Worm (Caenorhabditis elegans) whole organism, young adult: ENCODE data around the gene wrt-3.

Source experiments
- B0336.3 ChIP-seq: fragments of 200-800 bp; sonication (Bioruptor generic); IDR thresholded peaks from 2 replicates; pipeline ENCODE4 v1.3.6; 2022; ENCODE audit warnings: missing genetic modification characterization, missing compliant biosample characterization
- F37B4.10 ChIP-seq: fragments of 200-800 bp; sonication (Bioruptor generic); IDR thresholded peaks from 2 replicates; pipeline ENCODE4 v1.3.6; 2022; ENCODE audit warnings: missing genetic modification characterization, missing compliant biosample characterization
- F49E8.2 ChIP-seq: sonication (generic microtip); optimal IDR thresholded peaks from 3 replicates; lab custom pipeline; 2017; ENCODE audit warnings: missing genetic modification characterization, mild to moderate bottlenecking, missing compliant biosample characterization, antibody characterized with exemption, moderate library complexity; ENCODE audit not compliant: insufficient read depth
- F52B5.7 ChIP-seq: sonication (generic microtip); optimal IDR thresholded peaks from 2 replicates; lab custom pipeline; 2016; ENCODE audit warnings: mild to moderate bottlenecking, missing genetic modification characterization, missing compliant biosample characterization
- F57A8.1 ChIP-seq: fragments of 200-800 bp; sonication (Bioruptor generic); optimal IDR thresholded peaks from 2 replicates; lab custom pipeline; 2018; ENCODE audit warnings: mild to moderate bottlenecking, missing genetic modification characterization, moderate library complexity, missing compliant biosample characterization
- F57C9.4 ChIP-seq: sonication (generic microtip); optimal IDR thresholded peaks from 2 replicates; lab custom pipeline; 2017; ENCODE audit warnings: mild to moderate bottlenecking, missing genetic modification characterization, missing compliant biosample characterization
- K12H6.12 ChIP-seq: fragments of 200-800 bp; sonication (Bioruptor generic); optimal IDR thresholded peaks from 2 replicates; lab custom pipeline; 2018; ENCODE audit warnings: mild to moderate bottlenecking, missing genetic modification characterization, missing compliant biosample characterization
- Y53G8AR.9 ChIP-seq: fragments of 200-800 bp; sonication (Bioruptor generic); conservative IDR thresholded peaks from 2 replicates; pipeline ENCODE4 v1.3.6; 2022; ENCODE audit warnings: missing genetic modification reagents, missing genetic modification characterization, missing compliant biosample characterization
- Y56A3A.18 ChIP-seq: fragments of 200-800 bp; sonication (Bioruptor generic); IDR thresholded peaks from 2 replicates; pipeline ENCODE4 v1.3.6; 2022; ENCODE audit warnings: missing genetic modification reagents, missing genetic modification characterization, missing compliant biosample characterization
- Y79H2A.3 ChIP-seq: fragments of 200-800 bp; sonication (Bioruptor generic); conservative IDR thresholded peaks from 2 replicates; pipeline ENCODE4 v1.3.6; 2022; ENCODE audit warnings: missing genetic modification reagents, missing genetic modification characterization, missing compliant biosample characterization
- Y95B8A.8 ChIP-seq: fragments of 200-800 bp; sonication (Bioruptor generic); IDR thresholded peaks from 2 replicates; pipeline ENCODE4 v1.3.6; 2022; ENCODE audit warnings: missing genetic modification reagents, missing genetic modification characterization, missing compliant biosample characterization
- ZK185.1 ChIP-seq: sonication (generic microtip); optimal IDR thresholded peaks from 2 replicates; lab custom pipeline; 2016; ENCODE audit warnings: mild to moderate bottlenecking, missing genetic modification characterization, missing compliant biosample characterization; ENCODE audit not compliant: poor library complexity, severe bottlenecking
- ama-1 ChIP-seq, 3 experiments: fragments of 150-350 bp in 1 of 3; sonication (generic microtip) in 2 of 3; optimal IDR thresholded peaks; 2 replicates each; lab custom pipeline; 2014 to 2018; ENCODE audit warnings: missing biosample characterization in 2 of 3, missing genetic modification characterization in 2 of 3, missing genetic modification reagents in 2 of 3
- aptf-2 ChIP-seq: fragments of 200-800 bp; sonication (Bioruptor generic); conservative IDR thresholded peaks from 2 replicates; pipeline ENCODE4 v1.3.6; 2022; ENCODE audit warnings: missing genetic modification reagents, missing genetic modification characterization, missing compliant biosample characterization
- atf-7 ChIP-seq: sonication (generic microtip); optimal IDR thresholded peaks from 2 replicates; lab custom pipeline; 2017; ENCODE audit warnings: mild to moderate bottlenecking, missing genetic modification characterization, missing compliant biosample characterization
- athp-1 ChIP-seq: sonication (generic microtip); optimal IDR thresholded peaks from 2 replicates; lab custom pipeline; 2017; ENCODE audit warnings: mild to moderate bottlenecking, missing genetic modification characterization, missing compliant biosample characterization
- attf-6 ChIP-seq: fragments of 200-800 bp; sonication (Bioruptor generic); IDR thresholded peaks from 2 replicates; pipeline ENCODE4 v1.3.6; 2022; ENCODE audit warnings: missing genetic modification reagents, missing genetic modification characterization, missing compliant biosample characterization
- bed-1 ChIP-seq: fragments of 200-800 bp; sonication (Bioruptor generic); IDR thresholded peaks from 2 replicates; pipeline ENCODE4 v1.3.6; 2022; ENCODE audit warnings: missing genetic modification reagents, missing genetic modification characterization, missing compliant biosample characterization
- ceh-100 ChIP-seq: fragments of 200-800 bp; sonication (Bioruptor generic); IDR thresholded peaks from 2 replicates; pipeline ENCODE4 v1.3.6; 2022; ENCODE audit warnings: missing genetic modification reagents, missing genetic modification characterization, missing compliant biosample characterization
- chd-7 ChIP-seq: sonication (generic microtip); optimal IDR thresholded peaks from 2 replicates; lab custom pipeline; 2016; ENCODE audit warnings: mild to moderate bottlenecking, missing genetic modification characterization, moderate library complexity, missing compliant biosample characterization
- die-1 ChIP-seq: sonication (generic microtip); optimal IDR thresholded peaks from 2 replicates; lab custom pipeline; 2016; ENCODE audit warnings: missing genotype, mild to moderate bottlenecking, missing genetic modification characterization, missing compliant biosample characterization
- dpff-1 ChIP-seq: sonication (generic microtip); optimal IDR thresholded peaks from 2 replicates; lab custom pipeline; 2017; ENCODE audit warnings: mild to moderate bottlenecking, missing genetic modification characterization, missing compliant biosample characterization
- dpl-1 ChIP-seq: fragments of 150-350 bp; optimal IDR thresholded peaks from 2 replicates; lab custom pipeline; 2014; ENCODE audit warnings: missing biosample characterization, missing genetic modification reagents, missing genetic modification characterization
- efl-1 ChIP-seq: fragments of 150-350 bp; optimal IDR thresholded peaks from 2 replicates; lab custom pipeline; 2014; ENCODE audit warnings: missing biosample characterization, missing genetic modification reagents, missing genetic modification characterization
- ekl-4 ChIP-seq: fragments of 200-800 bp; sonication (Bioruptor generic); IDR thresholded peaks from 2 replicates; pipeline ENCODE4 v1.3.6; 2022; ENCODE audit warnings: missing genetic modification reagents, missing genetic modification characterization, missing compliant biosample characterization
- fkh-3 ChIP-seq: sonication (generic microtip); optimal IDR thresholded peaks from 2 replicates; lab custom pipeline; 2016; ENCODE audit warnings: mild to moderate bottlenecking, missing genetic modification characterization, missing compliant biosample characterization
- gei-17 ChIP-seq: fragments of 200-800 bp; sonication (Bioruptor generic); optimal IDR thresholded peaks from 2 replicates; lab custom pipeline; 2018; ENCODE audit warnings: mild to moderate bottlenecking, missing genetic modification characterization, missing compliant biosample characterization
- hlh-12 ChIP-seq: sonication (generic microtip); optimal IDR thresholded peaks from 2 replicates; lab custom pipeline; 2016; ENCODE audit warnings: missing genetic modification characterization, missing compliant biosample characterization
- hmg-20 ChIP-seq: fragments of 200-800 bp; sonication (Bioruptor generic); IDR thresholded peaks from 2 replicates; pipeline ENCODE4 v1.3.6; 2022; ENCODE audit warnings: missing genetic modification reagents, missing genetic modification characterization, missing compliant biosample characterization
- hrde-1 ChIP-seq: sonication (generic microtip); optimal IDR thresholded peaks from 2 replicates; lab custom pipeline; 2016; ENCODE audit warnings: missing genetic modification characterization, mild to moderate bottlenecking, missing compliant biosample characterization, moderate library complexity, missing genotype, missing genetic modification reagents, borderline replicate concordance
- let-526 ChIP-seq: fragments of 200-800 bp; sonication (Bioruptor generic); IDR thresholded peaks from 2 replicates; pipeline ENCODE4 v1.3.6; 2022; ENCODE audit warnings: missing genetic modification reagents, missing genetic modification characterization, missing compliant biosample characterization
- lin-40 ChIP-seq: sonication (generic microtip); optimal IDR thresholded peaks from 2 replicates; lab custom pipeline; 2016; ENCODE audit warnings: missing genetic modification characterization, mild to moderate bottlenecking, missing compliant biosample characterization, missing genotype, missing genetic modification reagents
- lin-54 ChIP-seq: fragments of 200-800 bp; sonication (Bioruptor generic); optimal IDR thresholded peaks from 2 replicates; lab custom pipeline; 2018; ENCODE audit warnings: mild to moderate bottlenecking, missing genetic modification characterization, missing compliant biosample characterization
- lsl-1 ChIP-seq: fragments of 200-800 bp; sonication (Bioruptor generic); optimal IDR thresholded peaks from 2 replicates; lab custom pipeline; 2018; ENCODE audit warnings: mild to moderate bottlenecking, missing genetic modification characterization, moderate library complexity, missing compliant biosample characterization
- madf-8 ChIP-seq: fragments of 200-800 bp; sonication (Bioruptor generic); conservative IDR thresholded peaks from 2 replicates; pipeline ENCODE4 v1.3.6; 2022; ENCODE audit warnings: missing genetic modification reagents, missing genetic modification characterization, missing compliant biosample characterization
- mes-4 ChIP-seq: sonication (generic microtip); optimal IDR thresholded peaks from 2 replicates; lab custom pipeline; 2016; ENCODE audit warnings: missing genotype, missing genetic modification characterization, missing compliant biosample characterization
- mxl-1 ChIP-seq: sonication (generic microtip); optimal IDR thresholded peaks from 2 replicates; lab custom pipeline; 2016; ENCODE audit warnings: missing genetic modification characterization, missing compliant biosample characterization
- nfyb-1 ChIP-seq: fragments of 200-800 bp; sonication (Bioruptor generic); IDR thresholded peaks from 2 replicates; pipeline ENCODE4 v1.3.6; 2022; ENCODE audit warnings: missing genetic modification reagents, missing genetic modification characterization, missing compliant biosample characterization
- nhr-90 ChIP-seq: sonication (generic microtip); optimal IDR thresholded peaks from 2 replicates; lab custom pipeline; 2016; ENCODE audit warnings: missing genotype, mild to moderate bottlenecking, missing genetic modification characterization, missing compliant biosample characterization
- pbrm-1 ChIP-seq: fragments of 200-800 bp; sonication (Bioruptor generic); IDR thresholded peaks from 2 replicates; pipeline ENCODE4 v1.3.6; 2022; ENCODE audit warnings: missing genetic modification reagents, missing genetic modification characterization, missing compliant biosample characterization
- rcor-1 ChIP-seq: fragments of 200-800 bp; sonication (Bioruptor generic); IDR thresholded peaks from 2 replicates; pipeline ENCODE4 v1.3.6; 2022; ENCODE audit warnings: missing genetic modification reagents, missing genetic modification characterization, missing compliant biosample characterization
- repo-1 ChIP-seq: sonication (generic microtip); optimal IDR thresholded peaks from 2 replicates; lab custom pipeline; 2017; ENCODE audit warnings: mild to moderate bottlenecking, missing genetic modification characterization, missing compliant biosample characterization
- somi-1 ChIP-seq: fragments of 200-800 bp; sonication (Bioruptor generic); optimal IDR thresholded peaks from 2 replicates; lab custom pipeline; 2018; ENCODE audit warnings: mild to moderate bottlenecking, missing genetic modification characterization, missing compliant biosample characterization
- tlf-1 ChIP-seq: fragments of 200-800 bp; sonication (Bioruptor generic); optimal IDR thresholded peaks from 2 replicates; lab custom pipeline; 2018; ENCODE audit warnings: mild to moderate bottlenecking, missing genetic modification characterization, missing compliant biosample characterization
- zim-3 ChIP-seq: sonication (generic microtip); optimal IDR thresholded peaks from 2 replicates; lab custom pipeline; 2017; ENCODE audit warnings: mild to moderate bottlenecking, missing genetic modification characterization, moderate library complexity, missing compliant biosample characterization
- ztf-18 ChIP-seq: sonication (generic microtip); optimal IDR thresholded peaks from 2 replicates; lab custom pipeline; 2016; ENCODE audit warnings: missing genotype, mild to moderate bottlenecking, missing genetic modification characterization, missing compliant biosample characterization
- ztf-26 ChIP-seq: sonication (generic microtip); optimal IDR thresholded peaks from 2 replicates; lab custom pipeline; 2017; ENCODE audit warnings: missing genetic modification characterization, missing compliant biosample characterization
- ztf-28 ChIP-seq: fragments of 200-800 bp; sonication (Bioruptor generic); IDR thresholded peaks from 2 replicates; pipeline ENCODE4 v1.3.6; 2022; ENCODE audit warnings: missing genetic modification reagents, missing genetic modification characterization, missing compliant biosample characterization
- ztf-6 ChIP-seq: fragments of 200-800 bp; sonication (Bioruptor generic); IDR thresholded peaks from 2 replicates; pipeline ENCODE4 v1.3.6; 2022; ENCODE audit warnings: missing genetic modification reagents, missing genetic modification characterization, missing compliant biosample characterization

Gene wrt-3

DNA sequence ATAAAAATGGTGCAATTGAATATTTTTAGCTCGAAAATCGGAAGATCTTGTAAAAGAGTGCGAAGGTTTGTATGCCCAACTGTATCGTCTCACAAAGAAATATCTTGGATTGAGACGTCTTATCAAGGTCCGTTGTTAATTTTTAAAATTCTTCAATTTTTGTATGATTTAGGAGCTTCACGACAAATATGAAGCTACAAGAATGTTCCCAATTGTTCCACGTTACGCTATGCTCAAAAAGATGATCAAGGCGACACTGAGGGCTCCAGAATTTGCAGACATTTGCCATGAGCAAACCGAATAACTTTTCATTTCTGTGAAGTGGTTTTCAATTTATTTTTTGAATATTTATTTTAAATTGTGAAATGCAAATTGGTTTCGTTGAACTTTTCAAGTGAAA lies 38.5 kb downstream of the wrt-3 start:
- peak; percentile 6 for TF ChIP-seq lsl-1 (GFP tag; lab: Kevin White, UChicago)
- no peak for TF ChIP-seq F57A8.1
- TF ChIP-seq ekl-4 (GFP tag; lab: Robert Waterston, UW), result peak; percentile 78; the same call in 1 of the 2 replicates
- TF ChIP-seq tlf-1 (GFP tag; lab: Kevin White, UChicago), result peak; percentile 86
- TF ChIP-seq aptf-2 (GFP tag; lab: Robert Waterston, UW), result no peak
- TF ChIP-seq let-526 (GFP tag; lab: Robert Waterston, UW), result 0 out of 2 replicates have a peak, but pooled peaks have one; percentile 28
- TF ChIP-seq hrde-1 (tag; lab: Kevin White, UChicago), result no peak
- peak; percentile 77 for TF ChIP-seq attf-6 (GFP tag; lab: Robert Waterston, UW)
- TF ChIP-seq dpff-1 (tag; lab: Kevin White, UChicago), result no peak
- TF ChIP-seq nhr-90 (tag; lab: Kevin White, UChicago), result no peak
- TF ChIP-seq bed-1 (GFP tag; lab: Robert Waterston, UW), result no peak
- peak; percentile 89 for TF ChIP-seq ama-1 (optimal IDR thresholded peaks at IDR 0.05; lab: Kevin White, UChicago)
- TF ChIP-seq ama-1 (GFP tag; optimal IDR thresholded peaks at IDR 0.05; lab: Kevin White, UChicago), result no peak
- TF ChIP-seq pbrm-1 (GFP tag; lab: Robert Waterston, UW), result peak; percentile 44; the same call in 1 of the 2 replicates
- TF ChIP-seq lin-54 (GFP tag; lab: Kevin White, UChicago), result peak; percentile 27
- no peak for TF ChIP-seq ztf-6 (GFP tag; lab: Robert Waterston, UW)
- TF ChIP-seq ztf-28 (GFP tag; lab: Robert Waterston, UW), result no peak
- no peak for TF ChIP-seq F49E8.2 (tag; lab: Kevin White, UChicago)
- TF ChIP-seq ztf-26 (tag; lab: Kevin White, UChicago), result peak; percentile 57
- peak; percentile 88 for TF ChIP-seq Y95B8A.8 (GFP tag; lab: Robert Waterston, UW)
- TF ChIP-seq nfyb-1, result peak; percentile 77
- no peak for TF ChIP-seq madf-8 (GFP tag; lab: Robert Waterston, UW)
- peak; percentile 32 for TF ChIP-seq die-1 (tag; lab: Kevin White, UChicago)
- peak; percentile 23 for TF ChIP-seq atf-7
- peak; percentile 32 for TF ChIP-seq gei-17 (GFP tag; lab: Kevin White, UChicago)
- no peak for TF ChIP-seq K12H6.12 (tag; lab: Kevin White, UChicago)
- no peak for TF ChIP-seq mxl-1 (tag; lab: Kevin White, UChicago)
- TF ChIP-seq hlh-12 (tag; lab: Kevin White, UChicago), result no peak
- TF ChIP-seq Y53G8AR.9 (GFP tag; lab: Robert Waterston, UW), result peak; percentile 82
- TF ChIP-seq lin-40, result peak; percentile 39
- no peak for TF ChIP-seq F37B4.10 (GFP tag; lab: Robert Waterston, UW)
- peak; percentile 53; the same call in 1 of the 2 replicates for TF ChIP-seq hmg-20 (GFP tag; lab: Robert Waterston, UW)
- peak; percentile 17 for TF ChIP-seq ZK185.1 (tag; lab: Kevin White, UChicago)
- TF ChIP-seq ztf-18, result no peak
- TF ChIP-seq fkh-3, result no peak
- peak; percentile 26 for TF ChIP-seq chd-7 (tag; lab: Kevin White, UChicago)
- no peak for TF ChIP-seq Y79H2A.3 (GFP tag; lab: Robert Waterston, UW)
- no peak for TF ChIP-seq ceh-100 (GFP tag; lab: Robert Waterston, UW)
- peak; percentile 24 for TF ChIP-seq athp-1 (tag; lab: Kevin White, UChicago)
- TF ChIP-seq efl-1 (GFP tag; lab: Kevin White, UChicago), result no peak
- no peak for TF ChIP-seq somi-1
- no peak for TF ChIP-seq F57C9.4 (tag; lab: Kevin White, UChicago)
- no peak for TF ChIP-seq rcor-1
- no peak for TF ChIP-seq zim-3 (tag; lab: Kevin White, UChicago)
- no peak for TF ChIP-seq mes-4 (tag; lab: Kevin White, UChicago)
- no peak for TF ChIP-seq dpl-1 (GFP tag; lab: Kevin White, UChicago)
- peak; percentile 83 for TF ChIP-seq Y56A3A.18 (GFP tag; lab: Robert Waterston, UW)
- TF ChIP-seq repo-1 (tag; lab: Kevin White, UChicago), result peak; percentile 92
- peak; percentile 93 for TF ChIP-seq B0336.3 (GFP tag; lab: Robert Waterston, UW)
- TF ChIP-seq F52B5.7, result no peak
